Worm (Caenorhabditis elegans): Measurements from ENCODE around the gene F53F4.17.

The F53F4.17 gene

ce11 chrV:13636411-13636810 lies 48.4 kb downstream of the F53F4.17 start:
- TF ChIP-seq egl-27 (tag; optimal IDR thresholded peaks at IDR 0.05) (no peak), C34F6.9 (tag; optimal IDR thresholded peaks at IDR 0.05) (no peak), sma-9 (GFP tag; optimal IDR thresholded peaks at IDR 0.05) (no peak), sma-9 (tag; optimal IDR thresholded peaks at IDR 0.05) (no peak), lsy-2 (tag; optimal IDR thresholded peaks at IDR 0.05) (no peak), ZK546.5 (tag; optimal IDR thresholded peaks at IDR 0.05) (no peak), lin-11 (tag; optimal IDR thresholded peaks at IDR 0.05) (no peak), ztf-4 (tag; optimal IDR thresholded peaks at IDR 0.05) (no peak), mab-5 (tag; optimal IDR thresholded peaks at IDR 0.05) (no peak), mbf-1 (tag; optimal IDR thresholded peaks at IDR 0.05) (no peak)

ce11 chrV:13638040-13638439 lies 50.0 kb downstream of the F53F4.17 start:
- TF ChIP-seq blmp-1 (tag; optimal IDR thresholded peaks at IDR 0.05; ENCODE audit: insufficient read depth) (no peak), R02D3.7 (tag; optimal IDR thresholded peaks at IDR 0.05) (no peak), sma-9 (GFP tag; optimal IDR thresholded peaks at IDR 0.05) (peak; percentile 53), sma-9 (tag; optimal IDR thresholded peaks at IDR 0.05) (no peak), fos-1 (tag; optimal IDR thresholded peaks at IDR 0.05) (peak; percentile 79), aly-2 (tag; optimal IDR thresholded peaks at IDR 0.05) (no peak), crh-2 (tag; optimal IDR thresholded peaks at IDR 0.05) (peak; percentile 37), nhr-6 (tag; optimal IDR thresholded peaks at IDR 0.05) (no peak), alr-1 (tag; optimal IDR thresholded peaks at IDR 0.05) (no peak), unc-39 (tag; optimal IDR thresholded peaks at IDR 0.05) (no peak), nhr-11 (tag; optimal IDR thresholded peaks at IDR 0.05) (no peak)

Data from whole organism, L2 larva.